Worm (Caenorhabditis elegans) whole organism, L2 larva: ENCODE results near the gene ZK84.5.
A peak's percentile ranks its signal among the peaks of the same experiment; 100 is the strongest.

Experiments
- C34F6.9 ChIP-seq: fragments of 150-350 bp; optimal IDR thresholded peaks from 2 replicates; lab custom pipeline; 2014; ENCODE audit warnings: missing biosample characterization, missing genetic modification characterization
- F13H6.1 ChIP-seq: sonication (generic microtip); optimal IDR thresholded peaks from 2 replicates; lab custom pipeline; 2016; ENCODE audit warnings: missing genetic modification characterization, missing compliant biosample characterization
- R02D3.7 ChIP-seq: fragments of 150-350 bp; optimal IDR thresholded peaks from 2 replicates; lab custom pipeline; 2014; ENCODE audit warnings: missing biosample characterization, missing genetic modification characterization
- alr-1 ChIP-seq: fragments of 150-350 bp; optimal IDR thresholded peaks from 2 replicates; lab custom pipeline; 2014; ENCODE audit warnings: missing biosample characterization, missing genetic modification characterization
- aly-2 ChIP-seq: fragments of 150-350 bp; optimal IDR thresholded peaks from 2 replicates; lab custom pipeline; 2014; ENCODE audit warnings: missing biosample characterization, missing genetic modification characterization
- ama-1 ChIP-seq: fragments of 150-350 bp; optimal IDR thresholded peaks from 2 replicates; lab custom pipeline; 2018; ENCODE audit warnings: inconsistent platforms
- ceh-16 ChIP-seq: fragments of 150-350 bp; optimal IDR thresholded peaks from 2 replicates; lab custom pipeline; 2014; ENCODE audit warnings: missing biosample characterization, missing genetic modification characterization
- crh-2 ChIP-seq: sonication (generic microtip); optimal IDR thresholded peaks from 2 replicates; lab custom pipeline; 2017; ENCODE audit warnings: missing biosample characterization, missing genetic modification characterization
- dmd-4 ChIP-seq: sonication (generic microtip); optimal IDR thresholded peaks from 2 replicates; lab custom pipeline; 2017; ENCODE audit warnings: missing biosample characterization, missing genetic modification characterization
- egl-27 ChIP-seq: sonication (generic microtip); optimal IDR thresholded peaks from 3 replicates; lab custom pipeline; 2017; ENCODE audit warnings: missing biosample characterization, missing genetic modification reagents, missing genetic modification characterization
- elt-1 ChIP-seq: fragments of 150-350 bp; optimal IDR thresholded peaks from 2 replicates; lab custom pipeline; 2014; ENCODE audit warnings: missing biosample characterization, missing genetic modification characterization
- elt-3 ChIP-seq: sonication (generic microtip); optimal IDR thresholded peaks from 2 replicates; lab custom pipeline; 2017; ENCODE audit warnings: missing biosample characterization, missing genetic modification characterization
- gmeb-1 ChIP-seq: fragments of 150-350 bp; optimal IDR thresholded peaks from 2 replicates; lab custom pipeline; 2014; ENCODE audit warnings: missing biosample characterization, missing genetic modification characterization
- lin-11 ChIP-seq: fragments of 150-350 bp; sonication (generic microtip); optimal IDR thresholded peaks from 2 replicates; lab custom pipeline; 2014; ENCODE audit warnings: missing biosample characterization, missing genetic modification characterization, inconsistent platforms, mixed read lengths
- lin-13 ChIP-seq: fragments of 150-350 bp; optimal IDR thresholded peaks from 2 replicates; lab custom pipeline; 2014; ENCODE audit warnings: missing biosample characterization, missing genetic modification reagents, missing genetic modification characterization
- lin-39 ChIP-seq: fragments of 150-350 bp; optimal IDR thresholded peaks from 2 replicates; lab custom pipeline; 2014; ENCODE audit warnings: missing biosample characterization, missing genetic modification reagents, missing genetic modification characterization
- lsy-2 ChIP-seq, 2 experiments: fragments of 150-350 bp in 1 of 2; sonication (generic microtip) in 1 of 2; optimal IDR thresholded peaks; 2 replicates each; lab custom pipeline; 2014 to 2017; ENCODE audit warnings: missing biosample characterization in 2 of 2, missing genetic modification characterization in 2 of 2
- mab-5 ChIP-seq: fragments of 150-350 bp; optimal IDR thresholded peaks from 2 replicates; lab custom pipeline; 2014; ENCODE audit warnings: missing biosample characterization, missing genetic modification characterization
- mdl-1 ChIP-seq, 2 experiments: fragments of 150-350 bp in 1 of 2; sonication (generic microtip) in 1 of 2; optimal IDR thresholded peaks; 2 replicates each; lab custom pipeline; 2017; ENCODE audit warnings: missing biosample characterization in 2 of 2, missing genetic modification characterization in 2 of 2
- nhr-10 ChIP-seq: sonication (generic microtip); optimal IDR thresholded peaks from 2 replicates; lab custom pipeline; 2017; ENCODE audit warnings: missing biosample characterization, missing genetic modification characterization
- nhr-129 ChIP-seq: fragments of 150-350 bp; optimal IDR thresholded peaks from 2 replicates; lab custom pipeline; 2014; ENCODE audit warnings: missing biosample characterization, missing genetic modification characterization
- nhr-23 ChIP-seq: fragments of 150-350 bp; optimal IDR thresholded peaks from 2 replicates; lab custom pipeline; 2014; ENCODE audit warnings: missing biosample characterization, missing genetic modification reagents, missing genetic modification characterization
- nhr-237 ChIP-seq: fragments of 150-350 bp; optimal IDR thresholded peaks from 2 replicates; lab custom pipeline; 2014; ENCODE audit warnings: missing biosample characterization, missing genetic modification characterization
- nhr-25 ChIP-seq: fragments of 150-350 bp; sonication (generic microtip); optimal IDR thresholded peaks from 3 replicates; lab custom pipeline; 2014; ENCODE audit warnings: missing biosample characterization, missing genetic modification characterization
- nhr-6 ChIP-seq: fragments of 150-350 bp; optimal IDR thresholded peaks from 2 replicates; lab custom pipeline; 2014; ENCODE audit warnings: missing biosample characterization, missing genetic modification characterization
- peb-1 ChIP-seq: fragments of 150-350 bp; optimal IDR thresholded peaks from 2 replicates; lab custom pipeline; 2014; ENCODE audit warnings: missing biosample characterization, missing genetic modification characterization
- sem-4 ChIP-seq: fragments of 150-350 bp; optimal IDR thresholded peaks from 2 replicates; lab custom pipeline; 2014; ENCODE audit warnings: missing biosample characterization, missing genetic modification reagents, missing genetic modification characterization
- sma-3 ChIP-seq: sonication (generic microtip); optimal IDR thresholded peaks from 2 replicates; lab custom pipeline; 2016; ENCODE audit warnings: missing genetic modification reagents, missing genetic modification characterization, missing compliant biosample characterization
- sma-9 ChIP-seq, 2 experiments: fragments of 150-350 bp in 1 of 2; sonication (generic microtip) in 1 of 2; optimal IDR thresholded peaks; 2 replicates each; lab custom pipeline; 2014 to 2016; ENCODE audit warnings: missing genetic modification characterization in 2 of 2, mild to moderate bottlenecking in 1 of 2, missing biosample characterization in 1 of 2, missing compliant biosample characterization in 1 of 2, missing genetic modification reagents in 1 of 2, moderate library complexity in 1 of 2
- unc-39 ChIP-seq: fragments of 150-350 bp; optimal IDR thresholded peaks from 2 replicates; lab custom pipeline; 2014; ENCODE audit warnings: missing biosample characterization, missing genetic modification characterization
- unc-55 ChIP-seq: fragments of 150-350 bp; sonication (generic microtip); optimal IDR thresholded peaks from 3 replicates; lab custom pipeline; 2014; ENCODE audit warnings: missing biosample characterization, missing genetic modification reagents, missing genetic modification characterization
- unc-62 ChIP-seq: fragments of 150-350 bp; optimal IDR thresholded peaks from 2 replicates; lab custom pipeline; 2014; ENCODE audit warnings: missing biosample characterization, missing genetic modification reagents, missing genetic modification characterization
- ztf-1 ChIP-seq: fragments of 200-800 bp; sonication (Bioruptor generic); conservative IDR thresholded peaks from 2 replicates; pipeline ENCODE4 v1.3.6; 2022; ENCODE audit warnings: missing genetic modification characterization, missing compliant biosample characterization
- ztf-11 ChIP-seq: sonication (generic microtip); optimal IDR thresholded peaks from 2 replicates; lab custom pipeline; 2017; ENCODE audit warnings: missing biosample characterization, missing genetic modification characterization
- ztf-4 ChIP-seq: fragments of 150-350 bp; optimal IDR thresholded peaks from 2 replicates; lab custom pipeline; 2014; ENCODE audit warnings: missing biosample characterization, missing genetic modification characterization

ZK84.5 gene

ce11 chrII:6045048-6045447 is 28.7 kb upstream of the ZK84.5 start, which contains the start of gene R12C12.5:
R12C12.5 (minus strand) TSS chrII:6045148.
- TF ChIP-seq unc-62 (GFP tag; lab: Kevin White, UChicago) = no peak
- no peak for TF ChIP-seq aly-2 (tag; lab: Kevin White, UChicago)
- TF ChIP-seq crh-2 (tag; lab: Kevin White, UChicago) = no peak
- TF ChIP-seq peb-1 = no peak
- no peak for TF ChIP-seq gmeb-1 (tag; lab: Kevin White, UChicago)
- no peak for TF ChIP-seq R02D3.7 (tag; lab: Kevin White, UChicago)
- TF ChIP-seq egl-27 = no peak
- no peak for TF ChIP-seq F13H6.1 (tag; lab: Kevin White, UChicago)
- TF ChIP-seq lsy-2 (tag; optimal IDR thresholded peaks at IDR 0.05; lab: Kevin White, UChicago) = no peak
- no peak for TF ChIP-seq ceh-16 (tag; lab: Kevin White, UChicago)
- TF ChIP-seq nhr-25 = no peak
- no peak for TF ChIP-seq nhr-10
- no peak for TF ChIP-seq nhr-23 (tag; lab: Kevin White, UChicago)
- TF ChIP-seq nhr-6 (tag; lab: Kevin White, UChicago) = no peak

- no peak for TF ChIP-seq nhr-6 (tag; lab: Kevin White, UChicago)
- TF ChIP-seq lin-11 (tag; lab: Kevin White, UChicago) = no peak
- TF ChIP-seq lin-39 (tag; lab: Kevin White, UChicago) = no peak
- TF ChIP-seq egl-27 = no peak
- TF ChIP-seq ztf-11 (tag; lab: Kevin White, UChicago) = no peak
- no peak for TF ChIP-seq elt-3 (tag; lab: Kevin White, UChicago)
- TF ChIP-seq ztf-1 (GFP tag; lab: Robert Waterston, UW) = no peak
- TF ChIP-seq ama-1 (lab: Kevin White, UChicago) = no peak
- TF ChIP-seq unc-39 (tag; lab: Kevin White, UChicago) = no peak
- no peak for TF ChIP-seq elt-1
- TF ChIP-seq unc-62 (GFP tag; lab: Kevin White, UChicago) = no peak
- no peak for TF ChIP-seq peb-1
- TF ChIP-seq dmd-4 (tag; lab: Kevin White, UChicago) = no peak
- no peak for TF ChIP-seq R02D3.7 (tag; lab: Kevin White, UChicago)
- TF ChIP-seq lin-13 = no peak
- TF ChIP-seq nhr-25 = no peak
- no peak for TF ChIP-seq sem-4 (tag; lab: Kevin White, UChicago)
These were observed 26.9 kb upstream of the ZK84.5 start, which contains the start of gene R12C12.10 for ce11 chrII:6043166-6043565. R12C12.10 (minus strand) TSS chrII:6043266.

- TF ChIP-seq peb-1 (no peak), R02D3.7 (tag; lab: Kevin White, UChicago) (no peak), ztf-1 (GFP tag; lab: Robert Waterston, UW) (no peak), unc-39 (tag; lab: Kevin White, UChicago) (no peak), crh-2 (tag; lab: Kevin White, UChicago) (no peak), unc-62 (GFP tag; lab: Kevin White, UChicago) (no peak), elt-1 (no peak), nhr-23 (tag; lab: Kevin White, UChicago) (no peak), egl-27 (no peak), elt-3 (tag; lab: Kevin White, UChicago) (no peak), lsy-2 (tag; optimal IDR thresholded peaks at IDR 0.05; lab: Kevin White, UChicago) (no peak), mdl-1 (tag; optimal IDR thresholded peaks at IDR 0.05; lab: Kevin White, UChicago) (no peak), ztf-4 (tag; lab: Kevin White, UChicago) (no peak), nhr-237 (tag; lab: Kevin White, UChicago) (no peak), nhr-6 (tag; lab: Kevin White, UChicago) (no peak)
These were observed 14.8 kb upstream of the ZK84.5 start, which contains the start of gene frpr-16 for ce11 chrII:6031106-6031505. frpr-16 (minus strand) TSS chrII:6031206.

ce11 chrII:6028594-6029141 is 12.4 kb upstream of the ZK84.5 start:
- TF ChIP-seq alr-1 (tag; lab: Kevin White, UChicago) (no peak), unc-39 (tag; lab: Kevin White, UChicago) (no peak), elt-3 (tag; lab: Kevin White, UChicago) (no peak), mab-5 (tag; lab: Kevin White, UChicago) (peak; percentile 6), lsy-2 (tag; optimal IDR thresholded peaks at IDR 0.05; lab: Kevin White, UChicago) (peak in 1 of 2 experiments; percentile 37), C34F6.9 (tag; lab: Kevin White, UChicago) (peak; percentile 27), unc-55 (GFP tag; lab: Kevin White, UChicago) (no peak), nhr-129 (peak; percentile 80), R02D3.7 (tag; lab: Kevin White, UChicago) (no peak), sma-9 (GFP tag; optimal IDR thresholded peaks at IDR 0.05; lab: Kevin White, UChicago) (peak; percentile 54), sma-9 (tag; optimal IDR thresholded peaks at IDR 0.05; lab: Kevin White, UChicago) (no peak), ztf-1 (GFP tag; lab: Robert Waterston, UW) (no peak), F13H6.1 (tag; lab: Kevin White, UChicago) (peak; percentile 65), lin-39 (tag; lab: Kevin White, UChicago) (no peak), sma-3 (GFP tag; lab: Kevin White, UChicago) (no peak)
